Worm (Caenorhabditis elegans) whole organism, L4 larva: ENCODE results near the gene srw-85.

Experiments used
- F49E8.2 ChIP-seq: sonication (generic microtip); optimal IDR thresholded peaks from 2 replicates; lab custom pipeline; 2016; ENCODE audit warnings: missing compliant biosample characterization, mild to moderate bottlenecking, missing genetic modification characterization, borderline replicate concordance
- aly-2 ChIP-seq: sonication (generic microtip); optimal IDR thresholded peaks from 2 replicates; lab custom pipeline; 2018; ENCODE audit warnings: missing biosample characterization, missing genetic modification characterization
- ceh-82 ChIP-seq: sonication (generic microtip); optimal IDR thresholded peaks from 2 replicates; lab custom pipeline; 2017; ENCODE audit warnings: missing biosample characterization, missing genetic modification characterization
- fos-1 ChIP-seq: fragments of 150-350 bp; optimal IDR thresholded peaks from 2 replicates; lab custom pipeline; 2014; ENCODE audit warnings: missing biosample characterization, missing genetic modification characterization
- hlh-30 ChIP-seq: sonication (generic microtip); optimal IDR thresholded peaks from 2 replicates; lab custom pipeline; 2017; ENCODE audit warnings: antibody characterized with exemption, mild to moderate bottlenecking, missing genetic modification characterization, missing compliant biosample characterization; ENCODE audit not compliant: insufficient read depth
- mdt-29 ChIP-seq: fragments of 200-800 bp; sonication (Bioruptor generic); IDR thresholded peaks from 2 replicates; pipeline ENCODE4 v1.3.6; 2022; ENCODE audit warnings: missing genetic modification reagents, missing genetic modification characterization, missing compliant biosample characterization
- nhr-11 ChIP-seq: fragments of 150-350 bp; optimal IDR thresholded peaks from 2 replicates; lab custom pipeline; 2014; ENCODE audit warnings: missing biosample characterization, missing genetic modification characterization
- pha-4 ChIP-seq, 2 experiments: fragments of 150-350 bp in 1 of 2; fragments of 200-800 bp in 1 of 2; sonication (Bioruptor generic) in 1 of 2; IDR thresholded peaks in 1 of 2; optimal IDR thresholded peaks in 1 of 2; 2 replicates each; pipeline versions ENCODE4 v1.3.6 to Lab custom; 2014 to 2022; ENCODE audit warnings: missing genetic modification characterization in 2 of 2, missing genetic modification reagents in 2 of 2, missing biosample characterization in 1 of 2, missing compliant biosample characterization in 1 of 2
- snpc-4 ChIP-seq: fragments of 150-350 bp; optimal IDR thresholded peaks from 2 replicates; lab custom pipeline; 2014; ENCODE audit warnings: missing biosample characterization, missing genetic modification characterization
- spr-3 ChIP-seq: fragments of 200-800 bp; sonication (Bioruptor generic); optimal IDR thresholded peaks from 2 replicates; lab custom pipeline; 2018; ENCODE audit warnings: mild to moderate bottlenecking, missing genetic modification characterization, missing compliant biosample characterization
- unc-39 ChIP-seq: sonication (generic microtip); optimal IDR thresholded peaks from 2 replicates; lab custom pipeline; 2017; ENCODE audit warnings: missing biosample characterization, missing genetic modification characterization

DNA sequence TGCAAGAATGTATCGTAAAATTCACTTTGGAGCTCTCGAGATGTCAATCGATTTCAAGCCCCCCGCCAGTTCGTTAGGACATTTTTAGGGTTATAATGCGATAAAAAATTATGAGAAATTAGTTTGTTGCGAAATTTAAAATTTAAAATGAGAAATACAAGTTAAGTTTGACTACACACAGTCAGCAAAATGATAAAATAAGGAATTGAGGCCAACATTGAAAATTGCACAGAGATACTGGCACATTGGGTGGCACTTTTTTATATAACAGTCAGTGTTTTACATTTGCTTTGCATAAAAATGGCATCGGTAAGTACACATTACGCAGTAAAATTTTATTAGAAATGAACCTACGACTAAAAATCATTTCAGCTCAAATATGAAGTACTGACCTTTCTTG, 37.1 kb upstream of the srw-85 start, which contains the start of gene Y43F8B.12:
- TF ChIP-seq nhr-11 (tag; lab: Kevin White, UChicago) (no peak), mdt-29 (GFP tag; lab: Robert Waterston, UW) (no peak), pha-4 (GFP tag; IDR thresholded peaks at IDR 0.05; lab: Robert Waterston, UW) (no peak), pha-4 (tag; optimal IDR thresholded peaks at IDR 0.05; lab: Kevin White, UChicago) (no peak), F49E8.2 (tag; lab: Kevin White, UChicago) (no peak), spr-3 (GFP tag; lab: Kevin White, UChicago) (no peak), ceh-82 (tag; lab: Kevin White, UChicago) (no peak), aly-2 (no peak), fos-1 (tag; lab: Kevin White, UChicago) (no peak), unc-39 (tag; lab: Kevin White, UChicago) (no peak), snpc-4 (tag; lab: Kevin White, UChicago) (no peak), hlh-30 (tag; lab: Kevin White, UChicago) (no peak)
